Worm (Caenorhabditis elegans): ENCODE data around the gene fbxc-45.

DNA sequence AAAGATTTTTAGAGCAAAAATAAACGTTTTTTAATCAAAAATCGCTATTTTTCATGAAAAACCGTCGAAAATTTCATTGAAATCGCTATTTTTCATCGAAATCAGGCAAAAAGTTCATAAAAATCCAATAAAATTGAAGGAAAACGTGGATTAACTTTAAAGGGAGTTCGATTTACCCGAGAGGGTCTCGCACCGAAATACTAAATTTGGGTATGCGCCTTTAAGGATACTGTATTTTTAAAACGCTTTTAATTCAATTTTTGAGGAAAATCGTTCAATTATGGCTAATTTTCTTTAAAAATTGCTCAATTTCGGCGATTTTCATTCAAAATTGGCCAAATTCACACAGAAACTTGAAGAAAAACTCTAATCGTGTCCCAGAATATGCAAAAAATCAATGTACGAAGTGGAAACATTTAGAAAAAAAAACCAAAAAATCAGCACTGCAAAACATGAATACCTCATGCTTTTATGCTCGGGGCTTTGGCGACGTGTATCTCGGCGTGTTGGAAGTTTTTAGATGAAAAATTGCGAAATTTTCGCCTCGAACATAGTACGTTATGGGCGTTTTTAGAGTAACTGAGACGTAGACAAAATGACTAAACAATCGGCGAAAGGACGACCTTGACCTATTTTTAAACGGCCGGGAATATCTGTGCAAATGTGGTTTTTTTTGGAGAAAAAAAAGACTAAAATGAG, 29.1 kb downstream of the fbxc-45 start:
- no peak for TF ChIP-seq F13C5.2 (tag; optimal IDR thresholded peaks at IDR 0.05)
- no peak for TF ChIP-seq ama-1 (optimal IDR thresholded peaks at IDR 0.05)

Measured in whole organism, early embryonic.